Fruit fly (Drosophila melanogaster): ENCODE measurements around the gene CG32533.

The CG32533 gene

DNA sequence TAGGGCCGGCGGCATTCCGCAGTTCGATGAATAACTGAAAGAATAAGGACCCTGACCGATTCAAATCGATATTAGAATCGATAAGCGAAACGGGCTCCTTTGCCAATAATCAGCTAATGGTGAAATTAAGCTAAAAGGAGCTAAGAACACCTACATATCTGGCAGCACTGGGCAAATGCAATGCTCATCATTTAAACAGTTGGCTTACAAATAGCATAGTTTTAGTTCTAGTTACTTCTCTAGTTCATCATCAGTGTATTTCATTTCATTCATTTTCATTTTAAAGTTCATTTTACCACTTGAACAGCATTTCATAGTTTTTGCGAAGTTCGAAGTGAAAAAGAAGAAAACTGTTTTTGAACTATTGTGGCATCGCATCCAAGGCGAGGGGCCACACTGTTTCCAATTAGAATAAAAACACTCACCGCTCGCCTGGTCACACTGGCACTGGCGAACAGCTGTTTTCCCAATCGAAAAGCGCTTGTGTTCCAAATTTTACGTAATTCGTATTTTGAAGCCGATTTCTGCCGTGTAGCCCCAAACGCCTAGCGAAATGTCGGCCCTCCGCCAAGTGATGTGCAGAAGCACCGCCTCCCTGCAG is 12.9 kb upstream of the CG32533 start, which contains the start of the genes pcm and ND-18 (continued):
- peak; percentile 78 for TF ChIP-seq gfzf (GFP tag; optimal IDR thresholded peaks at IDR 0.05)
- no peak for TF ChIP-seq tll (GFP tag; optimal IDR thresholded peaks at IDR 0.05)
- 0 out of 2 replicates have a peak, but pooled peaks have one; percentile 11 for TF ChIP-seq hbn (GFP tag; IDR thresholded peaks at IDR 0.05; ENCODE audit: partially characterized antibody)
- TF ChIP-seq Max (GFP tag; optimal IDR thresholded peaks at IDR 0.05), result peak; percentile 9
- peak; percentile 76 for TF ChIP-seq sens (GFP tag)
- TF ChIP-seq Ets65A (GFP tag), result peak; percentile 21
- peak; percentile 46 for TF ChIP-seq CTCF (GFP tag; optimal IDR thresholded peaks at IDR 0.05)
- no peak for TF ChIP-seq wor (GFP tag; IDR thresholded peaks at IDR 0.05)
- TF ChIP-seq unc-4 (GFP tag; IDR thresholded peaks at IDR 0.05; ENCODE audit: partially characterized antibody), result 0 out of 2 replicates have a peak, but pooled peaks have one; percentile 22
- no peak for TF ChIP-seq CG11560 (tag; IDR thresholded peaks at IDR 0.05)
- TF ChIP-seq CG8359 (GFP tag; optimal IDR thresholded peaks at IDR 0.05; ENCODE audit: borderline replicate concordance), result no peak
- TF ChIP-seq CG13287 (GFP tag; IDR thresholded peaks at IDR 0.05; ENCODE audit: partially characterized antibody), result peak; percentile 18; the same call in 1 of the 2 replicates
- no peak for TF ChIP-seq CG6791 (GFP tag; IDR thresholded peaks at IDR 0.05; ENCODE audit: partially characterized antibody)
- no peak for TF ChIP-seq chn (GFP tag; optimal IDR thresholded peaks at IDR 0.05)
- peak in 1 of 2 experiments; percentile 95 for TF ChIP-seq Pdp1 (GFP tag; optimal IDR thresholded peaks at IDR 0.05)
- TF ChIP-seq CrebB (tag; optimal IDR thresholded peaks at IDR 0.05), result no peak
- peak; percentile 62 for TF ChIP-seq MESR4 (GFP tag; optimal IDR thresholded peaks at IDR 0.05)
- no peak for TF ChIP-seq sna (GFP tag; IDR thresholded peaks at IDR 0.05; ENCODE audit: partially characterized antibody)

DNA sequence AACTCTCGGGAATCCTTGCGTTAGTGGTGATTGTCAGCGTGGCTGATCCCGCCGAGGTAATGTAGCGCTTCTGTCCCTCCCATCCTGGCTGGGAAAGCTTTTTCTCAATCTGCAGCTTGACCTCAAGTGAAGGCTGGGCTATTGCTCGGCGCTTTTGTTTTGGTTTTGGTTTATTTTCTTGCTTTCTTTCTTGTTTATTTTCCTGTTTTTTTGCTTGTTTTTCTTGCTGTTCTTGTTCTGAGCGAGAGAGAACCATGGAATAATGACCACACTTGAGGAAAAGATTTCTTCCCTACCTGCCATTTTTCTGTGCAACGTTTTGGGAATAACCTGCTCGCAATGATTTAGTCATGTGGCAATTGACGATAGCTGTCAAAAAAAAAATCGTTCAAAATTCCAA is 5.8 kb upstream of the CG32533 start:
- TF ChIP-seq Gsc (GFP tag; IDR thresholded peaks at IDR 0.05) (no peak), CG11695 (GFP tag; IDR thresholded peaks at IDR 0.05) (no peak), nom (GFP tag; optimal IDR thresholded peaks at IDR 0.05) (peak; percentile 95), lbe (GFP tag; optimal IDR thresholded peaks at IDR 0.05) (no peak), CG7786 (GFP tag; optimal IDR thresholded peaks at IDR 0.05) (no peak), bsh (GFP tag; optimal IDR thresholded peaks at IDR 0.05) (peak in 1 of 2 experiments; percentile 73), CG6791 (GFP tag; IDR thresholded peaks at IDR 0.05; ENCODE audit: partially characterized antibody) (no peak), Drgx (GFP tag; IDR thresholded peaks at IDR 0.05) (0 out of 2 replicates have a peak, but pooled peaks have one; percentile 22), gt (GFP tag; IDR thresholded peaks at IDR 0.05) (no peak), stwl (tag; optimal IDR thresholded peaks at IDR 0.05) (no peak)

DNA sequence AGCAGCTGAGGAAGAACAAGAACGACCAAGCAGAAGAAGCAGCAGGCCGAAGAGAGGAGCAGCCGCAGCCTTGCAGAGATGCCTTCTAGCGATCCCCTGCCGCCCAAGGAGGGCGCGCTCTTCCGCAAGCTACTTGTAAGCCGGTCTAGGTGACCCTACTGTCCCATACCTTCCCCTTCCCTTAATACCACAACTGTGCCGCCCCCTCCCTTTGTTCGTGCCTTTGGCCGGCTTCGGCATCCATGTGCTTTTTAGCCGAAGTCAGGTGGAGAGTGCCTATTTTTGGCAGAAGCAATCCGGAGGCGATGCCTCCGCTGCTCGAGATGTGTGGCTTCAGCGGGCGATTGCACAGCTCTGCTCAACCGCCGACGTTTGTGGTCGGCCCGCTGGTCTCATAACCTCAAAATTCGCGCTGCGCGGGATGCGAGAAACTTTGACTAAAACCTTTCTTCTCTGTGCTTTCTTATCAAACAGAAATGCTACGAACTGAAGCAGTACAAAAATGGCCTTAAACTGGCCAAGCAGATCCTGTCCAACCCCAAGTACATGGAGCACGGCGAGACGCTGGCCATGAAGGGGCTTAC is 1.4 kb upstream of the CG32533 start:
- TF ChIP-seq CG11456 (GFP tag; IDR thresholded peaks at IDR 0.05), result no peak
- TF ChIP-seq CG17385 (GFP tag; optimal IDR thresholded peaks at IDR 0.05), result peak; percentile 78
- TF ChIP-seq CG4282 (GFP tag; optimal IDR thresholded peaks at IDR 0.05), result no peak
- TF ChIP-seq cad (GFP tag; optimal IDR thresholded peaks at IDR 0.05), result no peak
- TF ChIP-seq dm (GFP tag; optimal IDR thresholded peaks at IDR 0.05), result peak; percentile 34
- TF ChIP-seq fd3F (GFP tag; optimal IDR thresholded peaks at IDR 0.05), result no peak
- TF ChIP-seq danr (GFP tag; IDR thresholded peaks at IDR 0.05), result no peak
- peak; percentile 27 for TF ChIP-seq Med (GFP tag)
- no peak for TF ChIP-seq sc (optimal IDR thresholded peaks at IDR 0.05)
- no peak for TF ChIP-seq sc (GFP tag; optimal IDR thresholded peaks at IDR 0.05)
- TF ChIP-seq cas (GFP tag; IDR thresholded peaks at IDR 0.05), result no peak
- TF ChIP-seq lola (GFP tag; optimal IDR thresholded peaks at IDR 0.05), result no peak
- peak; percentile 93 for TF ChIP-seq bigmax (GFP tag; optimal IDR thresholded peaks at IDR 0.05)
- TF ChIP-seq CG34422 (GFP tag; IDR thresholded peaks at IDR 0.05), result peak; percentile 58; the same call in 2 of the 3 replicates
- TF ChIP-seq yki (optimal IDR thresholded peaks at IDR 0.05), result no peak
- TF ChIP-seq crol (GFP tag; IDR thresholded peaks at IDR 0.05), result peak; percentile 86
